Fruit fly (Drosophila melanogaster): ENCODE measurements around the gene Ubr3.

Gene Ubr3

DNA sequence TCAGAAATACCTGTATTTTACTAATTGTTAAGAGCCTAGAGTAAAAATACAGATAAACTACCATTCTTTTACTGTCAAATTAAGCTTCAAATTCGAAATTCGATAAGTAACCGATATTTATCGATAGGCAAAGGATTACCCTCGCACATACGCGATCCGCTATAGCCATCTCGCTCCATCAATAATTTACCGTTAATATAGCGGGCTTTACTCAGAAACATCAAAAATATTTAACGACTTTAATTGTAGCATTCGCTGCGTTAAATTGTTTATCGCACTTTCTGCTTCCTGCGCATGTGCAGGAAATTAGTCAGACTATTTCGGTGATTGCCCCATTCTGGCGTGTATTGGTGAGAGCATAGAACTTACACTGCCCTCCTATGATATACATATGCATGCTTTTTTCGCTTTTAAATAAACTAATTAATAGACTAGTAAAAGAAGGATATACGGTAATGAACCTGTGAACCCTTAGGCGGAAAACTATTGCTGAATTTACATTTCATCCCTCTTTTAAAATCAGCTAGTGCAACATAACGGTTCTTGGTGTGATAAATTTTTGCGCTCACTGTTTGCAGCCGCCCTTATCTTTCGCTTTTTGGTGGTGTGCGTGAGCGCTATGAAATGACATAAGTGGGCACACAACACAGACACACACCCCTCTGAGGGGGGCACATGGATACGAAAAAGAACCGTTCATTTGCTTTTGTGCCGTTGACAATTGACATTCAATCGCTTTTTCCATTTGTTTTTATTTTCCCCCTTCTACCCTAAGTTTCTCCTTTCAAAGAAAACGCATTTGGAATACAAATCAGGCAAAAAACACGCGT lies 27.2 kb upstream of the Ubr3 start, which contains the start of the genes dpr14 and spidey (continued):
- peak; percentile 81 for TF ChIP-seq CG1647 (GFP tag; optimal IDR thresholded peaks at IDR 0.05)
- peak; percentile 92 for TF ChIP-seq CoRest (tag; optimal IDR thresholded peaks at IDR 0.05)
- TF ChIP-seq CG14050 (GFP tag; IDR thresholded peaks at IDR 0.05): peak; percentile 81
- TF ChIP-seq so (GFP tag; IDR thresholded peaks at IDR 0.05): peak; percentile 89
- peak; percentile 80; the same call in 1 of the 2 replicates for TF ChIP-seq MBD-R2 (GFP tag; IDR thresholded peaks at IDR 0.05)
- TF ChIP-seq CG15269 (tag; optimal IDR thresholded peaks at IDR 0.05): peak; percentile 94
- TF ChIP-seq Bgb (GFP tag; IDR thresholded peaks at IDR 0.05; ENCODE audit: partially characterized antibody): peak; percentile 28; the same call in 1 of the 2 replicates
- peak; percentile 88 to 98 for TF ChIP-seq Pdp1 (GFP tag; optimal IDR thresholded peaks at IDR 0.05)
- peak; percentile 68 for TF ChIP-seq CG15696 (tag; optimal IDR thresholded peaks at IDR 0.05)
- TF ChIP-seq crp (GFP tag; optimal IDR thresholded peaks at IDR 0.05): peak in 1 of 2 experiments; percentile 36
- TF ChIP-seq PHDP (tag; optimal IDR thresholded peaks at IDR 0.05): peak; percentile 93
- peak; percentile 92 for TF ChIP-seq CG1603 (tag; optimal IDR thresholded peaks at IDR 0.05)
- TF ChIP-seq CG8290 (GFP tag; optimal IDR thresholded peaks at IDR 0.05): peak; percentile 29
- peak; percentile 72 to 92 for TF ChIP-seq CG8290 (tag; optimal IDR thresholded peaks at IDR 0.05)
- peak; percentile 79 for TF ChIP-seq CG6254 (GFP tag; optimal IDR thresholded peaks at IDR 0.05)
- 0 out of 2 replicates have a peak, but pooled peaks have one; percentile 23 for TF ChIP-seq nerfin-2 (GFP tag; IDR thresholded peaks at IDR 0.05; ENCODE audit: partially characterized antibody)
- TF ChIP-seq ash1 (GFP tag; optimal IDR thresholded peaks at IDR 0.05): no peak
- TF ChIP-seq CG12299 (tag; optimal IDR thresholded peaks at IDR 0.05): peak; percentile 88
- peak; percentile 85 for TF ChIP-seq CG1233 (GFP tag; optimal IDR thresholded peaks at IDR 0.05)
- TF ChIP-seq unpg (GFP tag; optimal IDR thresholded peaks at IDR 0.05): peak; percentile 92
- TF ChIP-seq Bdp1 (GFP tag; optimal IDR thresholded peaks at IDR 0.05): peak; percentile 62
- peak; percentile 79 for TF ChIP-seq CG6272 (GFP tag; IDR thresholded peaks at IDR 0.05)
- peak; percentile 82 for TF ChIP-seq CG30431 (GFP tag; optimal IDR thresholded peaks at IDR 0.05)
- TF ChIP-seq HLH3B (GFP tag; IDR thresholded peaks at IDR 0.05): peak; percentile 89
- TF ChIP-seq CG12219 (GFP tag; optimal IDR thresholded peaks at IDR 0.05): peak; percentile 89
- TF ChIP-seq CG3163 (GFP tag; optimal IDR thresholded peaks at IDR 0.05): peak; percentile 50
- peak; percentile 89 for TF ChIP-seq ewg (GFP tag; optimal IDR thresholded peaks at IDR 0.05)
- peak; percentile 90 for TF ChIP-seq ttk (GFP tag; IDR thresholded peaks at IDR 0.05)
- TF ChIP-seq H2.0 (GFP tag; IDR thresholded peaks at IDR 0.05): peak; percentile 90
- TF ChIP-seq CG2678 (tag; optimal IDR thresholded peaks at IDR 0.05): peak; percentile 96
- peak; percentile 94 for TF ChIP-seq CG32532 (GFP tag; IDR thresholded peaks at IDR 0.05)
- TF ChIP-seq scrt (GFP tag; optimal IDR thresholded peaks at IDR 0.05): peak; percentile 90
- peak; percentile 62 for TF ChIP-seq CG12104 (GFP tag; optimal IDR thresholded peaks at IDR 0.05)
- TF ChIP-seq CG10959 (GFP tag; IDR thresholded peaks at IDR 0.05): peak; percentile 64
- peak in 1 of 2 experiments; percentile 19 for TF ChIP-seq Trl (optimal IDR thresholded peaks at IDR 0.05)
- TF ChIP-seq Trl (GFP tag; optimal IDR thresholded peaks at IDR 0.05): peak; percentile 87
- TF ChIP-seq BEAF-32 (GFP tag; optimal IDR thresholded peaks at IDR 0.05): peak; percentile 50
- TF ChIP-seq CG11085 (GFP tag; IDR thresholded peaks at IDR 0.05): peak; percentile 85
- TF ChIP-seq CG18764 (GFP tag; optimal IDR thresholded peaks at IDR 0.05): peak; percentile 77
- no peak for TF ChIP-seq hb (GFP tag; IDR thresholded peaks at IDR 0.05; ENCODE audit: partially characterized antibody)
- TF ChIP-seq HmgD (GFP tag; optimal IDR thresholded peaks at IDR 0.05): peak; percentile 52
- TF ChIP-seq phol (tag; optimal IDR thresholded peaks at IDR 0.05): peak; percentile 86
- peak; percentile 83; the same call in 1 of the 2 replicates for TF ChIP-seq Adf1 (GFP tag; IDR thresholded peaks at IDR 0.05)
- peak; percentile 88 for TF ChIP-seq mirr (GFP tag; optimal IDR thresholded peaks at IDR 0.05)
- peak; percentile 90 for TF ChIP-seq Aef1 (GFP tag; IDR thresholded peaks at IDR 0.05)
- no peak for TF ChIP-seq tna (GFP tag; IDR thresholded peaks at IDR 0.05; ENCODE audit: partially characterized antibody)
- TF ChIP-seq HLHmδ (GFP tag; optimal IDR thresholded peaks at IDR 0.05): no peak
- TF ChIP-seq corto (GFP tag; optimal IDR thresholded peaks at IDR 0.05): no peak

Measured in whole organism, embryonic.